Fruit fly (Drosophila melanogaster): ENCODE results near the gene CG32829.

CG32829 gene

dm6 chr2L:6920661-6921359, 4.6 kb upstream of the CG32829 start, which contains the start of gene Hrb27C:
Gene Hrb27C, plus strand, starts transcription at chr2L:6920704.
- peak; percentile 28 for TF ChIP-seq CG17801 (GFP tag; optimal IDR thresholded peaks at IDR 0.05; ENCODE audit: partially characterized antibody)

- no peak for TF ChIP-seq CG17801 (GFP tag; optimal IDR thresholded peaks at IDR 0.05; ENCODE audit: partially characterized antibody)
Observed at dm6 chr2L:6919850-6920660, 3.8 kb upstream of the CG32829 start, which contains the start of gene x16. Gene x16, minus strand, starts transcription at chr2L:6920210.

- no peak for TF ChIP-seq CG17801 (GFP tag; optimal IDR thresholded peaks at IDR 0.05; ENCODE audit: partially characterized antibody)
Observed at dm6 chr2L:6919203-6919849, 3.1 kb upstream of the CG32829 start.

dm6 chr2L:6918517-6919202, 2.4 kb upstream of the CG32829 start, which contains the start of gene nop5:
Gene nop5, minus strand, starts transcription at chr2L:6918743.
- TF ChIP-seq CG17801 (GFP tag; optimal IDR thresholded peaks at IDR 0.05; ENCODE audit: partially characterized antibody): peak; percentile 69

dm6 chr2L:6913964-6914363, 2.3 kb downstream of the CG32829 start, which contains the start of gene Wee1:
Gene Wee1, minus strand, starts transcription at chr2L:6914138.
- no peak for TF ChIP-seq CG17801 (GFP tag; optimal IDR thresholded peaks at IDR 0.05; ENCODE audit: partially characterized antibody)

dm6 chr2L:6907761-6908160, 8.5 kb downstream of the CG32829 start, which contains the start of the genes Polr1F and Rat1:
Gene Polr1F, minus strand, starts transcription at chr2L:6907844.
Gene Rat1, plus strand, starts transcription at chr2L:6908083.
- peak; percentile 10 for TF ChIP-seq CG17801 (GFP tag; optimal IDR thresholded peaks at IDR 0.05; ENCODE audit: partially characterized antibody)

dm6 chr2L:6874526-6875198, 41.6 kb downstream of the CG32829 start, which contains the start of gene Nlg2:
Gene Nlg2, plus strand, starts transcription at chr2L:6874900.
- no peak for TF ChIP-seq CG17801 (GFP tag; optimal IDR thresholded peaks at IDR 0.05; ENCODE audit: partially characterized antibody)

- no peak for TF ChIP-seq CG17801 (GFP tag; optimal IDR thresholded peaks at IDR 0.05; ENCODE audit: partially characterized antibody)
Observed at dm6 chr2L:6874006-6874405, 42.2 kb downstream of the CG32829 start.

dm6 chr2L:6870777-6871176, 45.5 kb downstream of the CG32829 start:
- no peak for TF ChIP-seq CG17801 (GFP tag; optimal IDR thresholded peaks at IDR 0.05; ENCODE audit: partially characterized antibody)

dm6 chr2L:6870289-6870688, 46.0 kb downstream of the CG32829 start, which contains the start of gene Nha1:
Gene Nha1, minus strand, starts transcription at chr2L:6870389.
- no peak for TF ChIP-seq CG17801 (GFP tag; optimal IDR thresholded peaks at IDR 0.05; ENCODE audit: partially characterized antibody)

dm6 chr2L:6868178-6868867, 47.9 kb downstream of the CG32829 start:
- TF ChIP-seq CG17801 (GFP tag; optimal IDR thresholded peaks at IDR 0.05; ENCODE audit: partially characterized antibody): no peak

All from ovary, adult (tissue).